Worm (Caenorhabditis elegans) whole organism, L3 larva: Measurements from ENCODE around the gene rps-18.

Experiments
- R02D3.7 ChIP-seq: fragments of 150-350 bp; optimal IDR thresholded peaks from 2 replicates; lab custom pipeline; 2014; ENCODE audit warnings: missing biosample characterization, missing genetic modification characterization
- ZK546.5 ChIP-seq: sonication (generic microtip); optimal IDR thresholded peaks from 2 replicates; lab custom pipeline; 2017; ENCODE audit warnings: missing biosample characterization, missing genetic modification characterization
- aly-2 ChIP-seq: fragments of 150-350 bp; optimal IDR thresholded peaks from 2 replicates; lab custom pipeline; 2014; ENCODE audit warnings: missing biosample characterization, missing genetic modification characterization
- ama-1 ChIP-seq: fragments of 150-350 bp; optimal IDR thresholded peaks from 2 replicates; lab custom pipeline; 2018
- ceh-82 ChIP-seq: fragments of 150-350 bp; optimal IDR thresholded peaks from 2 replicates; lab custom pipeline; 2014; ENCODE audit warnings: missing biosample characterization, missing genetic modification characterization
- egl-27 ChIP-seq: sonication (generic microtip); optimal IDR thresholded peaks from 4 replicates; lab custom pipeline; 2017; ENCODE audit warnings: missing biosample characterization, missing genetic modification reagents, missing genetic modification characterization
- egl-5 ChIP-seq: fragments of 150-350 bp; optimal IDR thresholded peaks from 2 replicates; lab custom pipeline; 2017; ENCODE audit warnings: missing biosample characterization, missing genetic modification reagents, missing genetic modification characterization, inconsistent platforms
- elt-1 ChIP-seq: fragments of 150-350 bp; optimal IDR thresholded peaks from 2 replicates; lab custom pipeline; 2014; ENCODE audit warnings: missing biosample characterization, missing genetic modification characterization
- elt-2 ChIP-seq: sonication (generic microtip); optimal IDR thresholded peaks from 2 replicates; lab custom pipeline; 2016; ENCODE audit warnings: missing genetic modification reagents, mild to moderate bottlenecking, missing genetic modification characterization, missing compliant biosample characterization
- elt-3 ChIP-seq, 3 experiments: fragments of 150-350 bp in 1 of 3; sonication (generic microtip) in 2 of 3; optimal IDR thresholded peaks; 2 replicates in 2 of 3; 4 replicates in 1 of 3; lab custom pipeline; 2014 to 2017; ENCODE audit warnings: missing biosample characterization in 3 of 3, missing genetic modification characterization in 3 of 3
- eor-1 ChIP-seq, 2 experiments: fragments of 150-350 bp; optimal IDR thresholded peaks; 2 replicates each; lab custom pipeline; 2014 to 2018; ENCODE audit warnings: missing biosample characterization in 2 of 2, missing genetic modification characterization in 2 of 2
- fkh-10 ChIP-seq: sonication (generic microtip); optimal IDR thresholded peaks from 2 replicates; lab custom pipeline; 2017; ENCODE audit warnings: missing biosample characterization, missing genetic modification reagents, missing genetic modification characterization
- fkh-2 ChIP-seq: fragments of 150-350 bp; optimal IDR thresholded peaks from 2 replicates; lab custom pipeline; 2014; ENCODE audit warnings: missing biosample characterization, missing genetic modification reagents, missing genetic modification characterization
- fos-1 ChIP-seq: fragments of 150-350 bp; optimal IDR thresholded peaks from 2 replicates; lab custom pipeline; 2014; ENCODE audit warnings: missing biosample characterization, missing genetic modification characterization
- hmg-11 ChIP-seq: sonication (generic microtip); optimal IDR thresholded peaks from 2 replicates; lab custom pipeline; 2016; ENCODE audit warnings: missing genetic modification characterization, missing compliant biosample characterization
- jun-1 ChIP-seq: fragments of 150-350 bp; optimal IDR thresholded peaks from 2 replicates; lab custom pipeline; 2014; ENCODE audit warnings: missing biosample characterization, missing genetic modification reagents, missing genetic modification characterization
- lin-39 ChIP-seq: fragments of 150-350 bp; optimal IDR thresholded peaks from 2 replicates; lab custom pipeline; 2018; ENCODE audit warnings: missing biosample characterization, missing genetic modification reagents, missing genetic modification characterization
- lsy-12 ChIP-seq: sonication (generic microtip); optimal IDR thresholded peaks from 2 replicates; lab custom pipeline; 2016; ENCODE audit warnings: mild to moderate bottlenecking, missing genetic modification characterization, missing compliant biosample characterization
- mdl-1 ChIP-seq: fragments of 150-350 bp; optimal IDR thresholded peaks from 2 replicates; lab custom pipeline; 2014; ENCODE audit warnings: missing biosample characterization, missing genetic modification characterization
- mml-1 ChIP-seq: fragments of 150-350 bp; sonication (generic microtip); optimal IDR thresholded peaks from 3 replicates; lab custom pipeline; 2014; ENCODE audit warnings: missing biosample characterization, missing genetic modification characterization
- nhr-12 ChIP-seq: fragments of 150-350 bp; optimal IDR thresholded peaks from 2 replicates; lab custom pipeline; 2014; ENCODE audit warnings: missing biosample characterization, missing genetic modification characterization
- nhr-28 ChIP-seq: fragments of 150-350 bp; optimal IDR thresholded peaks from 2 replicates; lab custom pipeline; 2014; ENCODE audit warnings: missing biosample characterization, missing genetic modification characterization
- nhr-67 ChIP-seq: fragments of 150-350 bp; optimal IDR thresholded peaks from 2 replicates; lab custom pipeline; 2014; ENCODE audit warnings: missing biosample characterization, missing genetic modification characterization
- nhr-77 ChIP-seq: fragments of 150-350 bp; optimal IDR thresholded peaks from 2 replicates; lab custom pipeline; 2014; ENCODE audit warnings: missing biosample characterization, missing genetic modification characterization
- pha-4 ChIP-seq: fragments of 150-350 bp; optimal IDR thresholded peaks from 2 replicates; lab custom pipeline; 2014; ENCODE audit warnings: missing biosample characterization, missing genetic modification reagents, missing genetic modification characterization
- pqm-1 ChIP-seq: fragments of 150-350 bp; optimal IDR thresholded peaks from 2 replicates; lab custom pipeline; 2017; ENCODE audit warnings: missing biosample characterization, missing genetic modification characterization, inconsistent platforms
- sea-2 ChIP-seq: fragments of 150-350 bp; sonication (generic microtip); optimal IDR thresholded peaks from 4 replicates; lab custom pipeline; 2014; ENCODE audit warnings: missing biosample characterization, missing genetic modification reagents, missing genetic modification characterization
- skn-1 ChIP-seq: fragments of 150-350 bp; optimal IDR thresholded peaks from 2 replicates; lab custom pipeline; 2014; ENCODE audit warnings: missing biosample characterization, missing genetic modification characterization
- snpc-4 ChIP-seq: fragments of 150-350 bp; optimal IDR thresholded peaks from 2 replicates; lab custom pipeline; 2014; ENCODE audit warnings: missing biosample characterization, missing genetic modification characterization
- tbx-2 ChIP-seq: sonication (generic microtip); optimal IDR thresholded peaks from 2 replicates; lab custom pipeline; 2016; ENCODE audit warnings: mild to moderate bottlenecking, missing genetic modification characterization, missing compliant biosample characterization
- unc-39 ChIP-seq: sonication (generic microtip); optimal IDR thresholded peaks from 4 replicates; lab custom pipeline; 2017; ENCODE audit warnings: missing biosample characterization, missing genetic modification characterization
- unc-62 ChIP-seq: fragments of 150-350 bp; sonication (generic microtip); optimal IDR thresholded peaks from 4 replicates; lab custom pipeline; 2014; ENCODE audit warnings: missing biosample characterization, missing genetic modification reagents, missing genetic modification characterization
- zag-1 ChIP-seq: fragments of 150-350 bp; optimal IDR thresholded peaks from 2 replicates; lab custom pipeline; 2014; ENCODE audit warnings: missing biosample characterization, missing genetic modification characterization
- ztf-4 ChIP-seq: fragments of 150-350 bp; optimal IDR thresholded peaks from 2 replicates; lab custom pipeline; 2014; ENCODE audit warnings: missing biosample characterization, missing genetic modification characterization

Gene rps-18

DNA sequence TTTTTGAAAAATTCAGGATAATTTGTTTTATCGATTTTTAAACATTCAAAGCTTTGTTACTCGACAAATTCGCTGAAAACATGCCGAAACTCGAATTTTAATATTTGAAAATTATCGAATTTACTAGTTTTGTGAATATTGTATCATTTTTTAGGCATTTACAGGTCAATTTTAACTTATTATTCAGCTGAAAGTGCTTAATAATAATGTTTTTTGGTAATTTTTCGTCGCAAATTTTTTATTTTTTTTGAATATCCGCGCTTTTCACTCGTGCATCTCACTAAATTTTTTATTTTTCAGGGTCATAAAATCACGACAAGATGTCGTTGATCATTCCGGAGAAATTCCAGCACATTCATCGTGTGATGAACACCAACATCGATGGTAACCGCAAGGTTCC lies at the start of gene rps-18:
TSS of gene rps-18 (plus strand) at position 301 of the 400 bp plus-strand sequence.
- TF ChIP-seq aly-2 (tag; lab: Kevin White, UChicago) = no peak
- TF ChIP-seq sea-2 (GFP tag; lab: Kevin White, UChicago) = no peak
- TF ChIP-seq egl-5 (tag; lab: Kevin White, UChicago) = no peak
- no peak for TF ChIP-seq ZK546.5
- no peak for TF ChIP-seq nhr-12 (tag; lab: Kevin White, UChicago)
- TF ChIP-seq jun-1 = no peak

ce11 chrIV:14780566-14780965 lies 44.9 kb upstream of the rps-18 start:
- TF ChIP-seq snpc-4 (tag; lab: Kevin White, UChicago) = peak; percentile 38

- TF ChIP-seq tbx-2 (tag; lab: Kevin White, UChicago) (no peak), ztf-4 (tag; lab: Kevin White, UChicago) (no peak), hmg-11 (tag; lab: Kevin White, UChicago) (no peak), fkh-2 (tag; lab: Kevin White, UChicago) (no peak), elt-3 (tag; optimal IDR thresholded peaks at IDR 0.05; lab: Kevin White, UChicago) (no peak), lin-39 (tag; lab: Kevin White, UChicago) (no peak), egl-27 (no peak), sea-2 (GFP tag; lab: Kevin White, UChicago) (no peak), jun-1 (no peak), elt-2 (tag; lab: Kevin White, UChicago) (no peak), ama-1 (no peak), fos-1 (no peak), mml-1 (tag; lab: Kevin White, UChicago) (no peak)
These were observed 43.9 kb upstream of the rps-18 start, which contains the start of gene Y57G11C.8 for ce11 chrIV:14781537-14781936. TSS of gene Y57G11C.8 (plus strand) at chrIV:14781837.

ce11 chrIV:14782211-14782610 lies 43.3 kb upstream of the rps-18 start, which contains the start of gene Y57G11C.1130:
TSS of gene Y57G11C.1130 (plus strand) at chrIV:14782511.
- no peak for TF ChIP-seq nhr-77 (tag; lab: Kevin White, UChicago)
- no peak for TF ChIP-seq tbx-2 (tag; lab: Kevin White, UChicago)
- no peak for TF ChIP-seq nhr-67 (tag; lab: Kevin White, UChicago)
- TF ChIP-seq fkh-10 (GFP tag; lab: Kevin White, UChicago) = no peak
- TF ChIP-seq mml-1 (tag; lab: Kevin White, UChicago) = no peak
- TF ChIP-seq zag-1 (tag; lab: Kevin White, UChicago) = no peak
- no peak for TF ChIP-seq jun-1
- TF ChIP-seq R02D3.7 = no peak
- no peak for TF ChIP-seq nhr-28 (tag; lab: Kevin White, UChicago)
- no peak for TF ChIP-seq unc-39
- TF ChIP-seq egl-5 (tag; lab: Kevin White, UChicago) = no peak
- TF ChIP-seq hmg-11 (tag; lab: Kevin White, UChicago) = no peak
- no peak for TF ChIP-seq ceh-82 (tag; lab: Kevin White, UChicago)
- no peak for TF ChIP-seq pha-4 (tag; lab: Kevin White, UChicago)
- TF ChIP-seq nhr-12 (tag; lab: Kevin White, UChicago) = no peak
- no peak for TF ChIP-seq fos-1
- no peak for TF ChIP-seq egl-27
- TF ChIP-seq skn-1 = no peak
- no peak for TF ChIP-seq elt-1 (tag; lab: Kevin White, UChicago)
- TF ChIP-seq mdl-1 = no peak

- TF ChIP-seq ceh-82 (tag; lab: Kevin White, UChicago) (no peak), ama-1 (no peak), eor-1 (tag; optimal IDR thresholded peaks at IDR 0.05; lab: Kevin White, UChicago) (no peak), fkh-10 (GFP tag; lab: Kevin White, UChicago) (no peak), skn-1 (no peak), unc-62 (GFP tag; lab: Kevin White, UChicago) (no peak), elt-2 (tag; lab: Kevin White, UChicago) (no peak), pqm-1 (tag; lab: Kevin White, UChicago) (no peak), R02D3.7 (no peak), egl-27 (no peak), lsy-12 (tag; lab: Kevin White, UChicago) (no peak), tbx-2 (tag; lab: Kevin White, UChicago) (no peak)
These were observed 41.0 kb upstream of the rps-18 start, which contains the start of gene nlp-56 for ce11 chrIV:14784481-14784880. TSS of gene nlp-56 (minus strand) at chrIV:14784737.
